Worm (Caenorhabditis elegans) whole organism, L2 larva: ENCODE results near the gene B0280.17.

Experiments
- ama-1 ChIP-seq: fragments of 150-350 bp; optimal IDR thresholded peaks from 2 replicates; lab custom pipeline; 2018; ENCODE audit warnings: inconsistent platforms
- egl-27 ChIP-seq: sonication (generic microtip); optimal IDR thresholded peaks from 3 replicates; lab custom pipeline; 2017; ENCODE audit warnings: missing biosample characterization, missing genetic modification reagents, missing genetic modification characterization
- nhr-11 ChIP-seq: fragments of 150-350 bp; optimal IDR thresholded peaks from 2 replicates; lab custom pipeline; 2014; ENCODE audit warnings: missing biosample characterization, missing genetic modification characterization
- nhr-12 ChIP-seq: fragments of 150-350 bp; optimal IDR thresholded peaks from 2 replicates; lab custom pipeline; 2014; ENCODE audit warnings: missing biosample characterization, missing genetic modification characterization
- nhr-23 ChIP-seq: fragments of 150-350 bp; optimal IDR thresholded peaks from 2 replicates; lab custom pipeline; 2014; ENCODE audit warnings: missing biosample characterization, missing genetic modification reagents, missing genetic modification characterization
- nhr-77 ChIP-seq: fragments of 150-350 bp; optimal IDR thresholded peaks from 2 replicates; lab custom pipeline; 2014; ENCODE audit warnings: missing biosample characterization, missing genetic modification characterization
- snpc-4 ChIP-seq: fragments of 150-350 bp; optimal IDR thresholded peaks from 2 replicates; lab custom pipeline; 2014; ENCODE audit warnings: missing biosample characterization, missing genetic modification characterization
- unc-39 ChIP-seq: fragments of 150-350 bp; optimal IDR thresholded peaks from 2 replicates; lab custom pipeline; 2014; ENCODE audit warnings: missing biosample characterization, missing genetic modification characterization
- unc-55 ChIP-seq: fragments of 150-350 bp; sonication (generic microtip); optimal IDR thresholded peaks from 3 replicates; lab custom pipeline; 2014; ENCODE audit warnings: missing biosample characterization, missing genetic modification reagents, missing genetic modification characterization
- zag-1 ChIP-seq: fragments of 150-350 bp; optimal IDR thresholded peaks from 2 replicates; lab custom pipeline; 2014; ENCODE audit warnings: missing biosample characterization, missing genetic modification characterization

ce11 chrIII:7124364-7124763, 11.6 kb downstream of the B0280.17 start, which contains the start of gene B0280.2:
- TF ChIP-seq ama-1 (no peak), nhr-11 (tag; lab: Kevin White, UChicago) (no peak), unc-55 (GFP tag; lab: Kevin White, UChicago) (no peak), nhr-12 (no peak), nhr-23 (tag; lab: Kevin White, UChicago) (no peak), snpc-4 (no peak), unc-39 (no peak), zag-1 (tag; lab: Kevin White, UChicago) (no peak), nhr-77 (tag; lab: Kevin White, UChicago) (no peak), egl-27 (tag; lab: Kevin White, UChicago) (no peak)
